Fruit fly (Drosophila melanogaster) S2 (cell line): ENCODE data around the gene CG5961.

ENCODE experiments used
- CG8478 ChIP-seq: fragments of >200 bp; optimal IDR thresholded peaks from 2 replicates; lab custom pipeline; 2018
- CTCF ChIP-seq, 2 experiments: fragments of >200 bp; optimal IDR thresholded peaks; 2 replicates each; lab custom pipeline; 2018

- TF ChIP-seq CTCF (optimal IDR thresholded peaks at IDR 0.05; lab: Kevin White, UChicago), result no peak
- no peak for TF ChIP-seq CG8478 (lab: Kevin White, UChicago)
These were observed 16.3 kb downstream of the CG5961 start for dm6 chr3R:12443769-12444168.
